Worm (Caenorhabditis elegans) whole organism, early embryonic: ENCODE measurements around the gene far-5.

Experiments used
- B0310.2 ChIP-seq: sonication (generic microtip); optimal IDR thresholded peaks from 2 replicates; lab custom pipeline; 2016; ENCODE audit warnings: mild to moderate bottlenecking, missing genetic modification characterization, missing compliant biosample characterization
- aly-1 ChIP-seq: sonication (generic microtip); optimal IDR thresholded peaks from 2 replicates; lab custom pipeline; 2016; ENCODE audit warnings: missing genetic modification characterization, missing compliant biosample characterization
- ama-1 ChIP-seq: fragments of 150-350 bp; optimal IDR thresholded peaks from 2 replicates; lab custom pipeline; 2014
- hmbx-1 ChIP-seq: sonication (generic microtip); optimal IDR thresholded peaks from 2 replicates; lab custom pipeline; 2016; ENCODE audit warnings: mild to moderate bottlenecking, missing genetic modification characterization, missing compliant biosample characterization
- pes-1 ChIP-seq: fragments of 200-800 bp; sonication (Bioruptor generic); IDR thresholded peaks from 2 replicates; pipeline ENCODE4 v1.3.6; 2022; ENCODE audit warnings: missing genetic modification reagents, missing genetic modification characterization, missing compliant biosample characterization
- sea-1 ChIP-seq: fragments of 200-800 bp; sonication (Bioruptor generic); conservative IDR thresholded peaks from 2 replicates; pipeline ENCODE4 v1.3.6; 2022; ENCODE audit warnings: missing genetic modification characterization, missing compliant biosample characterization
- tbx-11 ChIP-seq: fragments of 200-800 bp; sonication (Bioruptor generic); IDR thresholded peaks from 2 replicates; pipeline ENCODE4 v1.3.6; 2022; ENCODE audit warnings: missing genetic modification characterization, missing compliant biosample characterization

ce11 chrV:12961085-12961560 is 34.2 kb upstream of the far-5 start, which contains the start of gene mpst-7:
- TF ChIP-seq ama-1 (lab: Kevin White, UChicago), result no peak
- TF ChIP-seq pes-1 (GFP tag; lab: Robert Waterston, UW), result no peak
- no peak for TF ChIP-seq aly-1 (tag; lab: Kevin White, UChicago)
- TF ChIP-seq B0310.2 (tag; lab: Kevin White, UChicago), result no peak
- no peak for TF ChIP-seq sea-1
- no peak for TF ChIP-seq tbx-11
- TF ChIP-seq hmbx-1 (tag; lab: Kevin White, UChicago), result no peak
